Worm (Caenorhabditis elegans) whole organism, L1 larva: Measurements from ENCODE around the gene prx-14.
A peak's percentile ranks its signal among the peaks of the same experiment; 100 is the strongest.

Experiments used
- F16B12.6 ChIP-seq: fragments of 150-350 bp; optimal IDR thresholded peaks from 2 replicates; lab custom pipeline; 2014; ENCODE audit warnings: missing biosample characterization, missing genetic modification characterization
- Y116A8C.19 ChIP-seq: sonication (generic microtip); optimal IDR thresholded peaks from 2 replicates; lab custom pipeline; 2016; ENCODE audit warnings: missing compliant biosample characterization, missing genetic modification characterization, borderline replicate concordance
- alr-1 ChIP-seq: fragments of 200-800 bp; sonication (Bioruptor generic); optimal IDR thresholded peaks from 2 replicates; lab custom pipeline; 2018; ENCODE audit warnings: borderline replicate concordance, mild to moderate bottlenecking, missing genetic modification characterization, missing compliant biosample characterization
- blmp-1 ChIP-seq: fragments of 150-350 bp; optimal IDR thresholded peaks from 2 replicates; lab custom pipeline; 2014; ENCODE audit warnings: missing biosample characterization, missing genetic modification characterization
- ceh-63 ChIP-seq: fragments of 200-800 bp; sonication (Bioruptor generic); optimal IDR thresholded peaks from 2 replicates; lab custom pipeline; 2018; ENCODE audit warnings: mild to moderate bottlenecking, missing genetic modification characterization, missing compliant biosample characterization
- ceh-8 ChIP-seq: fragments of 200-800 bp; sonication (Bioruptor generic); optimal IDR thresholded peaks from 2 replicates; lab custom pipeline; 2018; ENCODE audit warnings: mild to moderate bottlenecking, missing genetic modification characterization, moderate library complexity, missing compliant biosample characterization
- ceh-82 ChIP-seq, 3 experiments: fragments of 150-350 bp in 1 of 3; sonication (generic microtip) in 2 of 3; optimal IDR thresholded peaks; 2 replicates each; lab custom pipeline; 2014 to 2017; ENCODE audit warnings: missing biosample characterization in 3 of 3, missing genetic modification characterization in 3 of 3
- ceh-90 ChIP-seq: sonication (generic microtip); optimal IDR thresholded peaks from 2 replicates; lab custom pipeline; 2016; ENCODE audit warnings: missing genetic modification characterization, missing compliant biosample characterization
- efl-1 ChIP-seq, 4 experiments: fragments of 150-350 bp; optimal IDR thresholded peaks in 3 of 4; peaks in 1 of 4; 1 replicate in 1 of 4; 2 replicates in 3 of 4; lab custom pipeline; 2014; ENCODE audit warnings: missing biosample characterization in 2 of 4, missing genetic modification characterization in 2 of 4, missing genetic modification reagents in 2 of 4
- efl-3 ChIP-seq: fragments of 200-800 bp; sonication (Bioruptor generic); optimal IDR thresholded peaks from 2 replicates; lab custom pipeline; 2018; ENCODE audit warnings: mild to moderate bottlenecking, missing genetic modification characterization, missing compliant biosample characterization
- elt-2 ChIP-seq: sonication (generic microtip); optimal IDR thresholded peaks from 2 replicates; lab custom pipeline; 2016; ENCODE audit warnings: missing genetic modification characterization, mild to moderate bottlenecking, inconsistent platforms, missing compliant biosample characterization, missing genetic modification reagents
- elt-3 ChIP-seq, 6 experiments: fragments of 150-350 bp in 1 of 6; sonication (generic microtip); optimal IDR thresholded peaks; 2 replicates each; lab custom pipeline; 2017 to 2018; ENCODE audit warnings: missing biosample characterization in 6 of 6, missing genetic modification characterization in 6 of 6, inconsistent platforms in 1 of 6
- fkh-10 ChIP-seq: sonication (generic microtip); optimal IDR thresholded peaks from 2 replicates; lab custom pipeline; 2017; ENCODE audit warnings: missing biosample characterization, missing genetic modification reagents, missing genetic modification characterization
- fkh-4 ChIP-seq: sonication (generic microtip); optimal IDR thresholded peaks from 2 replicates; lab custom pipeline; 2016; ENCODE audit warnings: missing compliant biosample characterization, missing genetic modification characterization, borderline replicate concordance
- grh-1 ChIP-seq: fragments of 200-800 bp; sonication (Bioruptor generic); IDR thresholded peaks from 2 replicates; pipeline ENCODE4 v1.3.6; 2022; ENCODE audit warnings: missing genetic modification reagents, missing genetic modification characterization, missing compliant biosample characterization
- hlh-17 ChIP-seq: fragments of 200-800 bp; sonication (Bioruptor generic); optimal IDR thresholded peaks from 2 replicates; lab custom pipeline; 2018; ENCODE audit warnings: missing genetic modification characterization, mild to moderate bottlenecking, missing compliant biosample characterization, moderate library complexity, borderline replicate concordance
- irx-1 ChIP-seq: sonication (generic microtip); optimal IDR thresholded peaks from 2 replicates; lab custom pipeline; 2016; ENCODE audit warnings: missing genetic modification characterization, missing compliant biosample characterization
- lin-14 ChIP-seq: fragments of 200-800 bp; sonication (Bioruptor generic); optimal IDR thresholded peaks from 2 replicates; lab custom pipeline; 2018; ENCODE audit warnings: mild to moderate bottlenecking, missing genetic modification characterization, moderate library complexity, missing compliant biosample characterization
- lin-39 ChIP-seq: fragments of 150-350 bp; optimal IDR thresholded peaks from 2 replicates; lab custom pipeline; 2014; ENCODE audit warnings: missing biosample characterization, missing genetic modification reagents, missing genetic modification characterization
- mdl-1 ChIP-seq, 2 experiments: fragments of 150-350 bp; optimal IDR thresholded peaks; 2 replicates each; lab custom pipeline; 2014 to 2017; ENCODE audit warnings: missing biosample characterization in 2 of 2, missing genetic modification characterization in 2 of 2, inconsistent platforms in 1 of 2
- mep-1 ChIP-seq: fragments of 150-350 bp; optimal IDR thresholded peaks from 2 replicates; lab custom pipeline; 2014; ENCODE audit warnings: missing biosample characterization, missing genetic modification characterization
- nhr-12 ChIP-seq: sonication (generic microtip); optimal IDR thresholded peaks from 2 replicates; lab custom pipeline; 2017; ENCODE audit warnings: missing biosample characterization, missing genetic modification characterization
- nhr-19 ChIP-seq: fragments of 200-800 bp; sonication (Bioruptor generic); conservative IDR thresholded peaks from 2 replicates; pipeline ENCODE4 v1.3.6; 2022; ENCODE audit warnings: missing genetic modification characterization, missing compliant biosample characterization
- nhr-237 ChIP-seq: fragments of 150-350 bp; optimal IDR thresholded peaks from 2 replicates; lab custom pipeline; 2014; ENCODE audit warnings: missing biosample characterization, missing genetic modification characterization
- nhr-28 ChIP-seq: fragments of 150-350 bp; optimal IDR thresholded peaks from 2 replicates; lab custom pipeline; 2014; ENCODE audit warnings: missing biosample characterization, missing genetic modification characterization
- nhr-77 ChIP-seq: fragments of 150-350 bp; optimal IDR thresholded peaks from 2 replicates; lab custom pipeline; 2014; ENCODE audit warnings: missing biosample characterization, missing genetic modification characterization
- skn-1 ChIP-seq: fragments of 150-350 bp; optimal IDR thresholded peaks from 2 replicates; lab custom pipeline; 2014; ENCODE audit warnings: missing biosample characterization, missing genetic modification characterization
- snpc-4 ChIP-seq: fragments of 150-350 bp; optimal IDR thresholded peaks from 2 replicates; lab custom pipeline; 2014; ENCODE audit warnings: missing biosample characterization, missing genetic modification characterization
- sptf-1 ChIP-seq: fragments of 150-350 bp; optimal IDR thresholded peaks from 2 replicates; lab custom pipeline; 2014; ENCODE audit warnings: missing biosample characterization, missing genetic modification characterization
- swsn-7 ChIP-seq: sonication (generic microtip); optimal IDR thresholded peaks from 2 replicates; lab custom pipeline; 2016; ENCODE audit warnings: missing genetic modification characterization, missing compliant biosample characterization
- unc-130 ChIP-seq: fragments of 150-350 bp; optimal IDR thresholded peaks from 2 replicates; lab custom pipeline; 2017; ENCODE audit warnings: missing biosample characterization, missing genetic modification characterization, inconsistent platforms
- unc-62 ChIP-seq: fragments of 150-350 bp; optimal IDR thresholded peaks from 2 replicates; lab custom pipeline; 2014; ENCODE audit warnings: missing biosample characterization, missing genetic modification reagents, missing genetic modification characterization
- unc-98 ChIP-seq: fragments of 200-800 bp; sonication (Bioruptor generic); IDR thresholded peaks from 2 replicates; pipeline ENCODE4 v1.3.6; 2022; ENCODE audit warnings: missing genetic modification characterization, missing compliant biosample characterization
- zag-1 ChIP-seq: fragments of 150-350 bp; optimal IDR thresholded peaks from 2 replicates; lab custom pipeline; 2014; ENCODE audit warnings: missing biosample characterization, missing genetic modification characterization
- zip-4 ChIP-seq: fragments of 200-800 bp; sonication (Bioruptor generic); optimal IDR thresholded peaks from 2 replicates; lab custom pipeline; 2018; ENCODE audit warnings: mild to moderate bottlenecking, missing genetic modification characterization, moderate library complexity, missing compliant biosample characterization
- ztf-11 ChIP-seq, 2 experiments: sonication (generic microtip); optimal IDR thresholded peaks; 2 replicates each; lab custom pipeline; 2016 to 2017; ENCODE audit warnings: missing genetic modification characterization in 2 of 2, missing biosample characterization in 1 of 2, missing compliant biosample characterization in 1 of 2

prx-14 gene

DNA sequence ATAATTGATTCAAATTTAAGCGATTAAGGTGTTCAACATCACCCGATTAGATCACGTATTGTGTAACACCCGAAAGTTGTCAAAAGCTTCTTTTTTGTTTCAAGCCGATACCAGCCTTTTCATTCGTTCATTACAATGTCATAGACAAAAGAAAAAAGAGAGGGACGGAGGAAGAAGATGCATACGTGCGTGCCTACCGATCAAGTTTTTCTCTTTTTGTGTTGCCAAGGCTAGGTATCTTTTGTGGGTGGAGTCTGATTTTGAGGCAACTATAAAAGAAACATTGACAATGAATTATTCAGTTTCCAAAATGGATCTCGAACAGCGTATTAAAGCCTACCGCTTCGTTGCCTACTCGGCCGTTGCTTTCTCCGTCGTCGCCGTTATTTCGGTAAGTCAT is 42.3 kb downstream of the prx-14 start, which contains the start of gene col-125:
TSS of gene col-125 (plus strand) at position 301 of the 400 bp plus-strand sequence.
- TF ChIP-seq unc-130 (tag; lab: Kevin White, UChicago) (no peak), snpc-4 (tag; lab: Kevin White, UChicago) (no peak), blmp-1 (peak; percentile 29), ceh-63 (no peak), F16B12.6 (tag; lab: Kevin White, UChicago) (no peak), efl-1 (optimal IDR thresholded peaks at IDR 0.05; lab: Kevin White, UChicago) (no peak), efl-1 (GFP tag; optimal IDR thresholded peaks at IDR 0.05 in 1 of 2; lab: Kevin White, UChicago) (peak in 1 of 2 experiments; percentile 21), ztf-11 (tag; optimal IDR thresholded peaks at IDR 0.05; lab: Kevin White, UChicago) (no peak), unc-62 (GFP tag; lab: Kevin White, UChicago) (no peak)

DNA sequence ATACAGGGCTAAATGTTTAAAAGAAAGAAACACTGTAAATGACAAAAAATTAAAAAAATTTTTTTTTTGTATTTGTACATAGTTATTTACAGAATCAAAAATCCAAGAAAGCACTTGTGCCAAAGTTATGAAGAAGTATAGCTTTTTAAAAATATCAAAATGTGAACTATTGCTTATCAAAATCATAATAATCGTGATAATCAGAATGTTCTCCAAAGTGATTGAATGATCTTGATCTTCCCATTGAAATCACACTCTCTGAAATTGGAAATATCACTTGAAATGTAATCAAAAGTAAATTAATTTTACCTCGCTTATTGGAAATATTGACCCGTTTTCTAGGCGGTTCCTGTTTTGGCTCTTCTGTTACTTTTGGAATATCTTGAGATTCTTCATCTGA is 43.6 kb downstream of the prx-14 start:
- TF ChIP-seq lin-39 (tag; lab: Kevin White, UChicago), result no peak
- no peak for TF ChIP-seq nhr-237
- no peak for TF ChIP-seq nhr-12 (tag; lab: Kevin White, UChicago)
- no peak for TF ChIP-seq nhr-19 (GFP tag; lab: Robert Waterston, UW)
- TF ChIP-seq irx-1 (tag; lab: Kevin White, UChicago), result no peak
- no peak for TF ChIP-seq mep-1 (tag; lab: Kevin White, UChicago)
- TF ChIP-seq sptf-1, result no peak
- no peak for TF ChIP-seq nhr-28 (tag; lab: Kevin White, UChicago)
- TF ChIP-seq ceh-82 (tag; optimal IDR thresholded peaks at IDR 0.05; lab: Kevin White, UChicago), result no peak
- no peak for TF ChIP-seq zip-4 (GFP tag; lab: Kevin White, UChicago)
- TF ChIP-seq nhr-77 (tag; lab: Kevin White, UChicago), result no peak
- TF ChIP-seq skn-1 (tag; lab: Kevin White, UChicago), result no peak
- no peak for TF ChIP-seq alr-1
- no peak for TF ChIP-seq hlh-17
- TF ChIP-seq elt-3 (tag; optimal IDR thresholded peaks at IDR 0.05; lab: Kevin White, UChicago), result no peak
- TF ChIP-seq, all 84 proteins: peak for 0

DNA sequence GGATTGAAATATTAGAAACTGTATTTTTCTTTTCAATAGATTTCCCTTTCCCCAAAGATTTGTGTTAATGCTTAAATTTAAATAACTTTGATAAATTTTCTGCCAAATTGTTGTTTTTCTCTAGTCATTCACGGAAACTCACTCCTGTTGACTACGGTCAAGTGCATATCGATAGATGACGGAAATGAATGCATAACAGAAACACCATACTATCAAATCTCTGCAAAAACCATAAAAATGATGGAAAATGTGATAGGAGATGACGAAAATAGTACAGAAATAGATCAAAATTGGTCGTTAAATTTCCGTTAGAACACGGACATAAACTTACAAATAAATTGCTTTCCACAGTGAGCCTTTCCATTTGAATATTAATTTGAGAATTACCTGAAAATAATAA is 46.1 kb downstream of the prx-14 start:
- TF ChIP-seq swsn-7 (no peak), efl-1 (optimal IDR thresholded peaks at IDR 0.05; lab: Kevin White, UChicago) (no peak), efl-1 (GFP tag; optimal IDR thresholded peaks at IDR 0.05 in 1 of 2; lab: Kevin White, UChicago) (peak in 1 of 2 experiments; percentile 78), fkh-4 (tag; lab: Kevin White, UChicago) (no peak), efl-3 (no peak), ceh-90 (tag; lab: Kevin White, UChicago) (no peak)

DNA sequence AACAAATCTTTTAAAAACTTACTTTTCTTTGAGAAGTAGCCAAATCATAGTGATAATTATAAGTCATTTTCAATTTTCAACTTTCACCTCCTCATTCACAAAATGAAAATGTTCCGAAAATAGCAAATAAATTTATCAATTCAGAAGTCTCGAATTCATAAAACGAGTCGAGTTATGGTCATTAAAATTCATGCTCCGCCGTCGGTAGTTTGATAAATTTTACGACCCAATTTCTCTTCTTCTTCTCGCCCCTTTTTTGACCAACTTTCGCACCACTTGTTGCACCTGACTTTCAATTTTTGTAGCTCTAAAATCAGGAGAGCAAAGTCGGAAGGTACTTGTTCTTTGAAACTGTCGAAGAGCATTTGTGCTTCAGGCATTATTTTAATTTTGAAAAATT is 47.1 kb downstream of the prx-14 start, which contains the start of gene best-7:
TSS of gene best-7 (minus strand) at position 239 of the 400 bp plus-strand sequence.
- TF ChIP-seq mdl-1 (tag; optimal IDR thresholded peaks at IDR 0.05; lab: Kevin White, UChicago), result no peak
- no peak for TF ChIP-seq fkh-10 (GFP tag; lab: Kevin White, UChicago)

DNA sequence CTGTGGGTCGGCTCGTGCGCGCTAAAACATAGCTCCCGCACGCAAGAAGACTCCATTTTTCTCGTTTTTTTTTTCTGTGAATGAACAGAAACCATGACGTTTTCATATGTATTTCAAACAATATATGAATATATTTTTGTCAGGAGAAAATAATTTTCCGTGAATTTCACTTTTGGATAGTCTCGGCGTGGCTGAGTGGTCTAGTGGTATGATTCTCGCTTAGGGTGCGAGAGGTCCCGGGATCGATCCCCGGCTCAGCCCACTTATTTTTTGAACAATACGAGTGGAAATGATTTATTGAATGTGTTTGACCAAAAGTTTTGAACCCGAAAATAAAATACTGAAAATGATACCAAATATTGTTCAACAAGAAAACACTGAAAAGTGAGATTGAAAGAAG is 48.4 kb downstream of the prx-14 start:
- no peak for TF ChIP-seq ceh-8 (GFP tag; lab: Kevin White, UChicago)
- TF ChIP-seq elt-2 (tag; lab: Kevin White, UChicago), result no peak
- no peak for TF ChIP-seq nhr-237
- no peak for TF ChIP-seq lin-14
- no peak for TF ChIP-seq mep-1 (tag; lab: Kevin White, UChicago)
- TF ChIP-seq zag-1 (tag; lab: Kevin White, UChicago), result no peak
- TF ChIP-seq grh-1 (GFP tag; lab: Robert Waterston, UW), result no peak
- TF ChIP-seq unc-98 (GFP tag; lab: Robert Waterston, UW), result no peak
- no peak for TF ChIP-seq Y116A8C.19 (tag; lab: Kevin White, UChicago)
